Worm (Caenorhabditis elegans) whole organism, L4/young adult: Measurements from ENCODE around the gene gid-2.

ENCODE experiments used
- W03F9.2 ChIP-seq: fragments of 150-350 bp; optimal IDR thresholded peaks from 2 replicates; lab custom pipeline; 2014; ENCODE audit warnings: missing biosample characterization, missing genetic modification characterization
- him-1 ChIP-seq: sonication (generic microtip); optimal IDR thresholded peaks from 2 replicates; lab custom pipeline; 2016; ENCODE audit warnings: missing genotype, missing genetic modification reagents, missing genetic modification characterization, missing compliant biosample characterization

- no peak for TF ChIP-seq him-1
- no peak for TF ChIP-seq W03F9.2 (tag; lab: Kevin White, UChicago)
These were observed 11.4 kb downstream of the gid-2 start, which contains the start of gene gcy-31 for ce11 chrX:2427404-2427803.
